Worm (Caenorhabditis elegans) whole organism, young adult: ENCODE data around the gene pen-2.

Experiments
- B0261.1 ChIP-seq: sonication (generic microtip); optimal IDR thresholded peaks from 2 replicates; lab custom pipeline; 2016; ENCODE audit warnings: mild to moderate bottlenecking, missing genetic modification characterization, moderate library complexity, missing compliant biosample characterization
- C06A6.2 ChIP-seq: fragments of 200-800 bp; sonication (Bioruptor generic); conservative IDR thresholded peaks from 2 replicates; pipeline ENCODE4 v1.3.6; 2022; ENCODE audit warnings: missing genetic modification characterization, missing compliant biosample characterization
- F22D6.2 ChIP-seq: sonication (generic microtip); optimal IDR thresholded peaks from 2 replicates; lab custom pipeline; 2016; ENCODE audit warnings: mild to moderate bottlenecking, missing genetic modification characterization, missing compliant biosample characterization
- F23B12.7 ChIP-seq: sonication (generic microtip); optimal IDR thresholded peaks from 2 replicates; lab custom pipeline; 2017; ENCODE audit warnings: missing genetic modification characterization, mild to moderate bottlenecking, missing compliant biosample characterization, antibody characterized with exemption, moderate library complexity; ENCODE audit not compliant: insufficient read depth
- F33H1.4 ChIP-seq: fragments of 200-800 bp; sonication (Bioruptor generic); IDR thresholded peaks from 2 replicates; pipeline ENCODE4 v1.3.6; 2022; ENCODE audit warnings: missing genetic modification reagents, missing genetic modification characterization, missing compliant biosample characterization
- F52B5.7 ChIP-seq: sonication (generic microtip); optimal IDR thresholded peaks from 2 replicates; lab custom pipeline; 2016; ENCODE audit warnings: mild to moderate bottlenecking, missing genetic modification characterization, missing compliant biosample characterization
- F55B11.4 ChIP-seq: sonication (generic microtip); optimal IDR thresholded peaks from 2 replicates; lab custom pipeline; 2016; ENCODE audit warnings: missing compliant biosample characterization, missing genetic modification characterization, borderline replicate concordance; ENCODE audit not compliant: insufficient read depth
- F57C9.4 ChIP-seq: sonication (generic microtip); optimal IDR thresholded peaks from 2 replicates; lab custom pipeline; 2017; ENCODE audit warnings: mild to moderate bottlenecking, missing genetic modification characterization, missing compliant biosample characterization
- K11D2.4 ChIP-seq: fragments of 200-800 bp; sonication (Bioruptor generic); IDR thresholded peaks from 2 replicates; pipeline ENCODE4 v1.3.6; 2022; ENCODE audit warnings: missing genetic modification reagents, missing genetic modification characterization, missing compliant biosample characterization
- Y53F4B.3 ChIP-seq: fragments of 200-800 bp; sonication (Bioruptor generic); IDR thresholded peaks from 2 replicates; pipeline ENCODE4 v1.3.6; 2022; ENCODE audit warnings: missing genetic modification reagents, missing genetic modification characterization, missing compliant biosample characterization
- Y79H2A.3 ChIP-seq: fragments of 200-800 bp; sonication (Bioruptor generic); conservative IDR thresholded peaks from 2 replicates; pipeline ENCODE4 v1.3.6; 2022; ENCODE audit warnings: missing genetic modification reagents, missing genetic modification characterization, missing compliant biosample characterization
- ZK185.1 ChIP-seq: sonication (generic microtip); optimal IDR thresholded peaks from 2 replicates; lab custom pipeline; 2016; ENCODE audit warnings: mild to moderate bottlenecking, missing genetic modification characterization, missing compliant biosample characterization; ENCODE audit not compliant: poor library complexity, severe bottlenecking
- ama-1 ChIP-seq, 3 experiments: fragments of 150-350 bp in 1 of 3; sonication (generic microtip) in 2 of 3; optimal IDR thresholded peaks; 2 replicates each; lab custom pipeline; 2014 to 2018; ENCODE audit warnings: missing biosample characterization in 2 of 3, missing genetic modification characterization in 2 of 3, missing genetic modification reagents in 2 of 3
- aptf-3 ChIP-seq: fragments of 200-800 bp; sonication (Bioruptor generic); IDR thresholded peaks from 2 replicates; pipeline ENCODE4 v1.3.6; 2022; ENCODE audit warnings: missing genetic modification characterization, missing compliant biosample characterization
- athp-1 ChIP-seq: sonication (generic microtip); optimal IDR thresholded peaks from 2 replicates; lab custom pipeline; 2017; ENCODE audit warnings: mild to moderate bottlenecking, missing genetic modification characterization, missing compliant biosample characterization
- ceh-100 ChIP-seq: fragments of 200-800 bp; sonication (Bioruptor generic); IDR thresholded peaks from 2 replicates; pipeline ENCODE4 v1.3.6; 2022; ENCODE audit warnings: missing genetic modification reagents, missing genetic modification characterization, missing compliant biosample characterization
- die-1 ChIP-seq: sonication (generic microtip); optimal IDR thresholded peaks from 2 replicates; lab custom pipeline; 2016; ENCODE audit warnings: missing genotype, mild to moderate bottlenecking, missing genetic modification characterization, missing compliant biosample characterization
- dpff-1 ChIP-seq: sonication (generic microtip); optimal IDR thresholded peaks from 2 replicates; lab custom pipeline; 2017; ENCODE audit warnings: mild to moderate bottlenecking, missing genetic modification characterization, missing compliant biosample characterization
- dpl-1 ChIP-seq: fragments of 150-350 bp; optimal IDR thresholded peaks from 2 replicates; lab custom pipeline; 2014; ENCODE audit warnings: missing biosample characterization, missing genetic modification reagents, missing genetic modification characterization
- egrh-3 ChIP-seq: fragments of 200-800 bp; sonication (Bioruptor generic); IDR thresholded peaks from 2 replicates; pipeline ENCODE4 v1.3.6; 2022; ENCODE audit warnings: missing genetic modification reagents, missing genetic modification characterization, missing compliant biosample characterization
- gei-17 ChIP-seq: fragments of 200-800 bp; sonication (Bioruptor generic); optimal IDR thresholded peaks from 2 replicates; lab custom pipeline; 2018; ENCODE audit warnings: mild to moderate bottlenecking, missing genetic modification characterization, missing compliant biosample characterization
- hlh-26 ChIP-seq: fragments of 200-800 bp; sonication (Bioruptor generic); conservative IDR thresholded peaks from 2 replicates; pipeline ENCODE4 v1.3.6; 2022; ENCODE audit warnings: missing genetic modification reagents, missing genetic modification characterization, missing compliant biosample characterization
- hmg-1.2 ChIP-seq: fragments of 200-800 bp; sonication (Bioruptor generic); IDR thresholded peaks from 2 replicates; pipeline ENCODE4 v1.3.6; 2022; ENCODE audit warnings: missing genetic modification reagents, missing genetic modification characterization, missing compliant biosample characterization
- let-607 ChIP-seq, 2 experiments: fragments of 200-800 bp in 1 of 2; sonication (Bioruptor generic) in 1 of 2; sonication (generic microtip) in 1 of 2; optimal IDR thresholded peaks; 2 replicates each; lab custom pipeline; 2016 to 2018; ENCODE audit warnings: mild to moderate bottlenecking in 2 of 2, missing compliant biosample characterization in 2 of 2, missing genetic modification characterization in 2 of 2, moderate library complexity in 2 of 2, missing genotype in 1 of 2
- lin-40 ChIP-seq: sonication (generic microtip); optimal IDR thresholded peaks from 2 replicates; lab custom pipeline; 2016; ENCODE audit warnings: missing genetic modification characterization, mild to moderate bottlenecking, missing compliant biosample characterization, missing genotype, missing genetic modification reagents
- lsy-27 ChIP-seq: sonication (generic microtip); optimal IDR thresholded peaks from 2 replicates; lab custom pipeline; 2017; ENCODE audit warnings: missing genetic modification characterization, mild to moderate bottlenecking, missing compliant biosample characterization, antibody characterized with exemption, missing genotype, borderline replicate concordance; ENCODE audit not compliant: insufficient read depth
- madf-6 ChIP-seq: fragments of 200-800 bp; sonication (Bioruptor generic); IDR thresholded peaks from 2 replicates; pipeline ENCODE4 v1.3.6; 2022; ENCODE audit warnings: missing genetic modification reagents, missing genetic modification characterization, missing compliant biosample characterization
- mcd-1 ChIP-seq: fragments of 200-800 bp; sonication (Bioruptor generic); IDR thresholded peaks from 2 replicates; pipeline ENCODE4 v1.3.6; 2022; ENCODE audit warnings: missing genetic modification reagents, missing genetic modification characterization, missing compliant biosample characterization
- nfya-2 ChIP-seq: fragments of 200-800 bp; sonication (Bioruptor generic); IDR thresholded peaks from 2 replicates; pipeline ENCODE4 v1.3.6; 2022; ENCODE audit warnings: missing genetic modification reagents, missing genetic modification characterization, missing compliant biosample characterization
- nhr-179 ChIP-seq: sonication (generic microtip); optimal IDR thresholded peaks from 2 replicates; lab custom pipeline; 2016; ENCODE audit warnings: mild to moderate bottlenecking, missing genetic modification characterization, missing compliant biosample characterization
- nhr-80 ChIP-seq: sonication (generic microtip); optimal IDR thresholded peaks from 2 replicates; lab custom pipeline; 2016; ENCODE audit warnings: missing genetic modification characterization, missing compliant biosample characterization
- rpc-1 ChIP-seq, 2 experiments: fragments of 150-350 bp in 1 of 2; sonication (generic microtip) in 1 of 2; optimal IDR thresholded peaks; 2 replicates each; lab custom pipeline; 2014 to 2018; ENCODE audit warnings: missing biosample characterization in 1 of 2, missing genetic modification characterization in 1 of 2, missing genetic modification reagents in 1 of 2, missing genotype in 1 of 2
- sdz-38 ChIP-seq: sonication (generic microtip); optimal IDR thresholded peaks from 2 replicates; lab custom pipeline; 2016; ENCODE audit warnings: missing genotype, missing genetic modification characterization, missing compliant biosample characterization
- snpc-1.1 ChIP-seq: sonication (generic microtip); optimal IDR thresholded peaks from 2 replicates; lab custom pipeline; 2017; ENCODE audit warnings: missing genetic modification characterization, mild to moderate bottlenecking, missing compliant biosample characterization, antibody characterized with exemption, moderate library complexity, missing genotype, missing genetic modification reagents; ENCODE audit not compliant: insufficient read depth
- snpc-3.4 ChIP-seq: sonication (generic microtip); optimal IDR thresholded peaks from 2 replicates; lab custom pipeline; 2017; ENCODE audit warnings: missing genetic modification characterization, mild to moderate bottlenecking, missing compliant biosample characterization, antibody characterized with exemption, moderate library complexity, missing genotype, missing genetic modification reagents
- somi-1 ChIP-seq: fragments of 200-800 bp; sonication (Bioruptor generic); optimal IDR thresholded peaks from 2 replicates; lab custom pipeline; 2018; ENCODE audit warnings: mild to moderate bottlenecking, missing genetic modification characterization, missing compliant biosample characterization
- sptf-2 ChIP-seq: fragments of 200-800 bp; sonication (Bioruptor generic); optimal IDR thresholded peaks from 2 replicates; lab custom pipeline; 2018; ENCODE audit warnings: mild to moderate bottlenecking, missing genetic modification characterization, missing compliant biosample characterization
- unc-130 ChIP-seq: sonication (generic microtip); optimal IDR thresholded peaks from 2 replicates; lab custom pipeline; 2016; ENCODE audit warnings: missing genetic modification reagents, missing genetic modification characterization, missing compliant biosample characterization
- zfh-2 ChIP-seq: fragments of 200-800 bp; sonication (Bioruptor generic); conservative IDR thresholded peaks from 2 replicates; pipeline ENCODE4 v1.3.6; 2022; ENCODE audit warnings: missing genetic modification reagents, missing genetic modification characterization, missing compliant biosample characterization
- zim-3 ChIP-seq: sonication (generic microtip); optimal IDR thresholded peaks from 2 replicates; lab custom pipeline; 2017; ENCODE audit warnings: mild to moderate bottlenecking, missing genetic modification characterization, moderate library complexity, missing compliant biosample characterization
- ztf-22 ChIP-seq: fragments of 200-800 bp; sonication (Bioruptor generic); optimal IDR thresholded peaks from 2 replicates; lab custom pipeline; 2018; ENCODE audit warnings: mild to moderate bottlenecking, missing genetic modification characterization, moderate library complexity, missing compliant biosample characterization
- ztf-28 ChIP-seq: fragments of 200-800 bp; sonication (Bioruptor generic); IDR thresholded peaks from 2 replicates; pipeline ENCODE4 v1.3.6; 2022; ENCODE audit warnings: missing genetic modification reagents, missing genetic modification characterization, missing compliant biosample characterization

Gene pen-2

DNA sequence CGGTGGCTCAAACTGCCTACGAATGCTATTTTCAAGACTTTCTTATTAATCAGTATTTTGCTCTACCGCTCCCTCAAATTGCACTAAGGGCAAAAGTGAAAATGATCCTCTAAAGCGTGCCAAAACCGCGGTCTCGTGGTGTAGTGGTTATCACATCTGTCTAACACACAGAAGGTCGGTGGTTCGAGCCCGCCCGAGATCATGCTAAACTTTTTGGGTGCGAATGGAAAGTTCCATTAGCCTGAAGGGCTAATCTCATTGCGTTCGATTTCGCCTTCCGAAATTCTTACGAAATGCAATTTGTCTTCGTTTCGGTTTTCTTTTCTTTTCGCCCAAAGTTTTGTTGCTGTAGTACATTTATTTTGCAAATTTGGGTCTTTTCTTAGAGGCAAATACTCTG is 10.4 kb downstream of the pen-2 start (continued):
- TF ChIP-seq F57C9.4 (no peak), die-1 (tag; lab: Kevin White, UChicago) (peak; percentile 21), Y53F4B.3 (no peak), madf-6 (GFP tag; lab: Robert Waterston, UW) (0 out of 2 replicates have a peak, but pooled peaks have one; percentile 38), zim-3 (tag; lab: Kevin White, UChicago) (no peak), hlh-26 (GFP tag; lab: Robert Waterston, UW) (no peak), gei-17 (GFP tag; lab: Kevin White, UChicago) (no peak), F55B11.4 (tag; lab: Kevin White, UChicago) (no peak), lin-40 (tag; lab: Kevin White, UChicago) (no peak), nfya-2 (GFP tag; lab: Robert Waterston, UW) (no peak), C06A6.2 (no peak), snpc-1.1 (tag; lab: Kevin White, UChicago) (peak; percentile 48), snpc-3.4 (tag; lab: Kevin White, UChicago) (peak; percentile 33), B0261.1 (tag; lab: Kevin White, UChicago) (peak; percentile 63), somi-1 (GFP tag; lab: Kevin White, UChicago) (no peak), lsy-27 (tag; lab: Kevin White, UChicago) (peak; percentile 58), F22D6.2 (tag; lab: Kevin White, UChicago) (no peak), let-607 (tag; optimal IDR thresholded peaks at IDR 0.05; lab: Kevin White, UChicago) (no peak)

ce11 chrIII:11355758-11356323 is 12.7 kb downstream of the pen-2 start:
- TF ChIP-seq zfh-2 (GFP tag; lab: Robert Waterston, UW) (0 out of 2 replicates have a peak, but pooled peaks have one; percentile 6), ztf-22 (GFP tag; lab: Kevin White, UChicago) (no peak), F23B12.7 (tag; lab: Kevin White, UChicago) (no peak)

DNA sequence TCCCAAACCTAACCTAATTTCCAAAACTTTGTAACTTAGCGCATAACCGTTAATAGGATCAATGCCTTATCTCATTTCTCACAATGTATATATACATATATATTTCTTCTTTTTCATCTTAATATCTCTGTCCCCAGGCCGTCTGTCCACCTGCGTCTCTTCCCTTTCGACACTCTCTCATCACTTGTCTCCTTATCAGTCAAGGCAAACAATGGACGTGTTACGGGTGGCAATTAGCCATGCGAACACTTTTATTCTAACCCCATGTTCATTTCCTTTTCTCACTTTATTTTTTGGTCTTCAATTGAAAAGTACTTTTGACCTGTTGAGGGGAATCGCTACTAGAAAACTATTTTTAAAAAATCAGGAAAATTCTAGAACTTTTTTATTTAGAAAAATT is 14.3 kb downstream of the pen-2 start:
- no peak for TF ChIP-seq sdz-38 (tag; lab: Kevin White, UChicago)
- no peak for TF ChIP-seq K11D2.4 (GFP tag; lab: Robert Waterston, UW)
- no peak for TF ChIP-seq unc-130 (GFP tag; lab: Kevin White, UChicago)
- TF ChIP-seq hmg-1.2, result peak; percentile 71; the same call in 1 of the 2 replicates
- TF ChIP-seq Y79H2A.3 (GFP tag; lab: Robert Waterston, UW), result no peak
- no peak for TF ChIP-seq zfh-2 (GFP tag; lab: Robert Waterston, UW)
- TF ChIP-seq nhr-80 (tag; lab: Kevin White, UChicago), result peak; percentile 27
- TF ChIP-seq, all 124 proteins: peak for 2

ce11 chrIII:11358273-11358672 is 15.2 kb downstream of the pen-2 start:
- no peak for TF ChIP-seq sptf-2 (GFP tag; lab: Kevin White, UChicago)
- TF ChIP-seq nhr-179 (tag; lab: Kevin White, UChicago), result no peak
- no peak for TF ChIP-seq dpl-1 (GFP tag; lab: Kevin White, UChicago)
- no peak for TF ChIP-seq F52B5.7 (tag; lab: Kevin White, UChicago)
- TF ChIP-seq ZK185.1, result no peak
- TF ChIP-seq egrh-3 (GFP tag; lab: Robert Waterston, UW), result no peak
- no peak for TF ChIP-seq aptf-3 (GFP tag; lab: Robert Waterston, UW)
- no peak for TF ChIP-seq dpff-1 (tag; lab: Kevin White, UChicago)
- TF ChIP-seq ztf-28 (GFP tag; lab: Robert Waterston, UW), result no peak
- TF ChIP-seq athp-1 (tag; lab: Kevin White, UChicago), result no peak
- TF ChIP-seq ztf-22 (GFP tag; lab: Kevin White, UChicago), result no peak
- TF ChIP-seq hmg-1.2, result no peak
- TF ChIP-seq rpc-1 (optimal IDR thresholded peaks at IDR 0.05; lab: Kevin White, UChicago), result no peak
- TF ChIP-seq rpc-1 (tag; optimal IDR thresholded peaks at IDR 0.05; lab: Kevin White, UChicago), result no peak
- no peak for TF ChIP-seq mcd-1
- no peak for TF ChIP-seq F33H1.4
- no peak for TF ChIP-seq ama-1 (optimal IDR thresholded peaks at IDR 0.05; lab: Kevin White, UChicago)
- no peak for TF ChIP-seq ama-1 (GFP tag; optimal IDR thresholded peaks at IDR 0.05; lab: Kevin White, UChicago)
- no peak for TF ChIP-seq ceh-100
